Worm (Caenorhabditis elegans) whole organism, young adult: ENCODE measurements around the gene C01B9.4.

ENCODE experiments used
- B0261.1 ChIP-seq: sonication (generic microtip); optimal IDR thresholded peaks from 2 replicates; lab custom pipeline; 2016; ENCODE audit warnings: mild to moderate bottlenecking, missing genetic modification characterization, moderate library complexity, missing compliant biosample characterization
- B0336.3 ChIP-seq: fragments of 200-800 bp; sonication (Bioruptor generic); IDR thresholded peaks from 2 replicates; pipeline ENCODE4 v1.3.6; 2022; ENCODE audit warnings: missing genetic modification characterization, missing compliant biosample characterization
- D2030.7 ChIP-seq: fragments of 200-800 bp; sonication (Bioruptor generic); IDR thresholded peaks from 2 replicates; pipeline ENCODE4 v1.3.6; 2022; ENCODE audit warnings: missing genetic modification reagents, missing genetic modification characterization, missing compliant biosample characterization
- F10E7.11 ChIP-seq: sonication (generic microtip); optimal IDR thresholded peaks from 2 replicates; lab custom pipeline; 2017; ENCODE audit warnings: mild to moderate bottlenecking, missing genetic modification characterization, moderate library complexity, missing compliant biosample characterization
- F23B12.7 ChIP-seq: sonication (generic microtip); optimal IDR thresholded peaks from 2 replicates; lab custom pipeline; 2017; ENCODE audit warnings: missing genetic modification characterization, mild to moderate bottlenecking, missing compliant biosample characterization, antibody characterized with exemption, moderate library complexity; ENCODE audit not compliant: insufficient read depth
- F37B4.10 ChIP-seq: fragments of 200-800 bp; sonication (Bioruptor generic); IDR thresholded peaks from 2 replicates; pipeline ENCODE4 v1.3.6; 2022; ENCODE audit warnings: missing genetic modification characterization, missing compliant biosample characterization
- F39B2.1 ChIP-seq: fragments of 200-800 bp; sonication (Bioruptor generic); IDR thresholded peaks from 2 replicates; pipeline ENCODE4 v1.3.6; 2022; ENCODE audit warnings: missing genetic modification reagents, missing genetic modification characterization, missing compliant biosample characterization
- F49E8.2 ChIP-seq: sonication (generic microtip); optimal IDR thresholded peaks from 3 replicates; lab custom pipeline; 2017; ENCODE audit warnings: missing genetic modification characterization, mild to moderate bottlenecking, missing compliant biosample characterization, antibody characterized with exemption, moderate library complexity; ENCODE audit not compliant: insufficient read depth
- F52B5.7 ChIP-seq: sonication (generic microtip); optimal IDR thresholded peaks from 2 replicates; lab custom pipeline; 2016; ENCODE audit warnings: mild to moderate bottlenecking, missing genetic modification characterization, missing compliant biosample characterization
- F57A8.1 ChIP-seq: fragments of 200-800 bp; sonication (Bioruptor generic); optimal IDR thresholded peaks from 2 replicates; lab custom pipeline; 2018; ENCODE audit warnings: mild to moderate bottlenecking, missing genetic modification characterization, moderate library complexity, missing compliant biosample characterization
- K11D2.4 ChIP-seq: fragments of 200-800 bp; sonication (Bioruptor generic); IDR thresholded peaks from 2 replicates; pipeline ENCODE4 v1.3.6; 2022; ENCODE audit warnings: missing genetic modification reagents, missing genetic modification characterization, missing compliant biosample characterization
- K12H6.12 ChIP-seq: fragments of 200-800 bp; sonication (Bioruptor generic); optimal IDR thresholded peaks from 2 replicates; lab custom pipeline; 2018; ENCODE audit warnings: mild to moderate bottlenecking, missing genetic modification characterization, missing compliant biosample characterization
- T07F8.4 ChIP-seq: sonication (generic microtip); optimal IDR thresholded peaks from 2 replicates; lab custom pipeline; 2016; ENCODE audit warnings: mild to moderate bottlenecking, missing genetic modification characterization, moderate library complexity, missing compliant biosample characterization
- Y53G8AR.9 ChIP-seq: fragments of 200-800 bp; sonication (Bioruptor generic); conservative IDR thresholded peaks from 2 replicates; pipeline ENCODE4 v1.3.6; 2022; ENCODE audit warnings: missing genetic modification reagents, missing genetic modification characterization, missing compliant biosample characterization
- Y56A3A.18 ChIP-seq: fragments of 200-800 bp; sonication (Bioruptor generic); IDR thresholded peaks from 2 replicates; pipeline ENCODE4 v1.3.6; 2022; ENCODE audit warnings: missing genetic modification reagents, missing genetic modification characterization, missing compliant biosample characterization
- Y67H2A.10 ChIP-seq: fragments of 200-800 bp; sonication (Bioruptor generic); conservative IDR thresholded peaks from 2 replicates; pipeline ENCODE4 v1.3.6; 2022; ENCODE audit warnings: missing genetic modification reagents, missing genetic modification characterization, missing compliant biosample characterization
- Y95B8A.8 ChIP-seq: fragments of 200-800 bp; sonication (Bioruptor generic); IDR thresholded peaks from 2 replicates; pipeline ENCODE4 v1.3.6; 2022; ENCODE audit warnings: missing genetic modification reagents, missing genetic modification characterization, missing compliant biosample characterization
- akir-1 ChIP-seq: fragments of 200-800 bp; sonication (Bioruptor generic); optimal IDR thresholded peaks from 2 replicates; lab custom pipeline; 2018; ENCODE audit warnings: mild to moderate bottlenecking, missing genetic modification characterization, moderate library complexity, missing compliant biosample characterization
- atf-7 ChIP-seq: sonication (generic microtip); optimal IDR thresholded peaks from 2 replicates; lab custom pipeline; 2017; ENCODE audit warnings: mild to moderate bottlenecking, missing genetic modification characterization, missing compliant biosample characterization
- athp-1 ChIP-seq: sonication (generic microtip); optimal IDR thresholded peaks from 2 replicates; lab custom pipeline; 2017; ENCODE audit warnings: mild to moderate bottlenecking, missing genetic modification characterization, missing compliant biosample characterization
- attf-6 ChIP-seq: fragments of 200-800 bp; sonication (Bioruptor generic); IDR thresholded peaks from 2 replicates; pipeline ENCODE4 v1.3.6; 2022; ENCODE audit warnings: missing genetic modification reagents, missing genetic modification characterization, missing compliant biosample characterization
- bed-1 ChIP-seq: fragments of 200-800 bp; sonication (Bioruptor generic); IDR thresholded peaks from 2 replicates; pipeline ENCODE4 v1.3.6; 2022; ENCODE audit warnings: missing genetic modification reagents, missing genetic modification characterization, missing compliant biosample characterization
- cebp-1 ChIP-seq, 2 experiments: fragments of 200-800 bp in 1 of 2; sonication (Bioruptor generic) in 1 of 2; sonication (generic microtip) in 1 of 2; IDR thresholded peaks in 1 of 2; optimal IDR thresholded peaks in 1 of 2; 2 replicates each; pipeline versions ENCODE4 v1.3.6 to Lab custom; 2017 to 2022; ENCODE audit warnings: missing compliant biosample characterization in 2 of 2, missing genetic modification characterization in 2 of 2, mild to moderate bottlenecking in 1 of 2, missing genetic modification reagents in 1 of 2, moderate library complexity in 1 of 2
- ceh-100 ChIP-seq: fragments of 200-800 bp; sonication (Bioruptor generic); IDR thresholded peaks from 2 replicates; pipeline ENCODE4 v1.3.6; 2022; ENCODE audit warnings: missing genetic modification reagents, missing genetic modification characterization, missing compliant biosample characterization
- dox-1 ChIP-seq: fragments of 200-800 bp; sonication (Bioruptor generic); IDR thresholded peaks from 2 replicates; pipeline ENCODE4 v1.3.6; 2022; ENCODE audit warnings: missing genetic modification reagents, missing genetic modification characterization, missing compliant biosample characterization
- dpl-1 ChIP-seq: fragments of 150-350 bp; optimal IDR thresholded peaks from 2 replicates; lab custom pipeline; 2014; ENCODE audit warnings: missing biosample characterization, missing genetic modification reagents, missing genetic modification characterization
- efl-1 ChIP-seq: fragments of 150-350 bp; optimal IDR thresholded peaks from 2 replicates; lab custom pipeline; 2014; ENCODE audit warnings: missing biosample characterization, missing genetic modification reagents, missing genetic modification characterization
- fkh-3 ChIP-seq: sonication (generic microtip); optimal IDR thresholded peaks from 2 replicates; lab custom pipeline; 2016; ENCODE audit warnings: mild to moderate bottlenecking, missing genetic modification characterization, missing compliant biosample characterization
- him-1 ChIP-seq: sonication (generic microtip); optimal IDR thresholded peaks from 2 replicates; lab custom pipeline; 2016; ENCODE audit warnings: missing genotype, missing genetic modification reagents, missing genetic modification characterization, missing compliant biosample characterization
- hmg-1.2 ChIP-seq: fragments of 200-800 bp; sonication (Bioruptor generic); IDR thresholded peaks from 2 replicates; pipeline ENCODE4 v1.3.6; 2022; ENCODE audit warnings: missing genetic modification reagents, missing genetic modification characterization, missing compliant biosample characterization
- hrde-1 ChIP-seq: sonication (generic microtip); optimal IDR thresholded peaks from 2 replicates; lab custom pipeline; 2016; ENCODE audit warnings: missing genetic modification characterization, mild to moderate bottlenecking, missing compliant biosample characterization, moderate library complexity, missing genotype, missing genetic modification reagents, borderline replicate concordance
- lin-26 ChIP-seq: fragments of 200-800 bp; sonication (Bioruptor generic); IDR thresholded peaks from 2 replicates; pipeline ENCODE4 v1.3.6; 2022; ENCODE audit warnings: missing genetic modification reagents, missing genetic modification characterization, missing compliant biosample characterization
- lsl-1 ChIP-seq: fragments of 200-800 bp; sonication (Bioruptor generic); optimal IDR thresholded peaks from 2 replicates; lab custom pipeline; 2018; ENCODE audit warnings: mild to moderate bottlenecking, missing genetic modification characterization, moderate library complexity, missing compliant biosample characterization
- madf-3 ChIP-seq: fragments of 200-800 bp; sonication (Bioruptor generic); IDR thresholded peaks from 2 replicates; pipeline ENCODE4 v1.3.6; 2022; ENCODE audit warnings: missing genetic modification reagents, missing genetic modification characterization, missing compliant biosample characterization
- madf-6 ChIP-seq: fragments of 200-800 bp; sonication (Bioruptor generic); IDR thresholded peaks from 2 replicates; pipeline ENCODE4 v1.3.6; 2022; ENCODE audit warnings: missing genetic modification reagents, missing genetic modification characterization, missing compliant biosample characterization
- madf-8 ChIP-seq: fragments of 200-800 bp; sonication (Bioruptor generic); conservative IDR thresholded peaks from 2 replicates; pipeline ENCODE4 v1.3.6; 2022; ENCODE audit warnings: missing genetic modification reagents, missing genetic modification characterization, missing compliant biosample characterization
- mcd-1 ChIP-seq: fragments of 200-800 bp; sonication (Bioruptor generic); IDR thresholded peaks from 2 replicates; pipeline ENCODE4 v1.3.6; 2022; ENCODE audit warnings: missing genetic modification reagents, missing genetic modification characterization, missing compliant biosample characterization
- mes-4 ChIP-seq: sonication (generic microtip); optimal IDR thresholded peaks from 2 replicates; lab custom pipeline; 2016; ENCODE audit warnings: missing genotype, missing genetic modification characterization, missing compliant biosample characterization
- mxl-1 ChIP-seq: sonication (generic microtip); optimal IDR thresholded peaks from 2 replicates; lab custom pipeline; 2016; ENCODE audit warnings: missing genetic modification characterization, missing compliant biosample characterization
- nfya-1 ChIP-seq: sonication (generic microtip); optimal IDR thresholded peaks from 2 replicates; lab custom pipeline; 2017; ENCODE audit warnings: antibody characterized with exemption, missing compliant biosample characterization, missing genetic modification characterization, borderline replicate concordance; ENCODE audit not compliant: insufficient read depth
- nhr-27 ChIP-seq: fragments of 200-800 bp; sonication (Bioruptor generic); optimal IDR thresholded peaks from 2 replicates; lab custom pipeline; 2018; ENCODE audit warnings: mild to moderate bottlenecking, missing genetic modification characterization, moderate library complexity, missing compliant biosample characterization
- nhr-90 ChIP-seq: sonication (generic microtip); optimal IDR thresholded peaks from 2 replicates; lab custom pipeline; 2016; ENCODE audit warnings: missing genotype, mild to moderate bottlenecking, missing genetic modification characterization, missing compliant biosample characterization
- rpc-1 ChIP-seq, 2 experiments: fragments of 150-350 bp in 1 of 2; sonication (generic microtip) in 1 of 2; optimal IDR thresholded peaks; 2 replicates each; lab custom pipeline; 2014 to 2018; ENCODE audit warnings: missing biosample characterization in 1 of 2, missing genetic modification characterization in 1 of 2, missing genetic modification reagents in 1 of 2, missing genotype in 1 of 2
- tbp1 ChIP-seq: fragments of 200-800 bp; sonication (Bioruptor generic); optimal IDR thresholded peaks from 2 replicates; lab custom pipeline; 2018; ENCODE audit warnings: mild to moderate bottlenecking, missing genetic modification characterization, missing compliant biosample characterization
- unc-130 ChIP-seq: sonication (generic microtip); optimal IDR thresholded peaks from 2 replicates; lab custom pipeline; 2016; ENCODE audit warnings: missing genetic modification reagents, missing genetic modification characterization, missing compliant biosample characterization
- ztf-18 ChIP-seq: sonication (generic microtip); optimal IDR thresholded peaks from 2 replicates; lab custom pipeline; 2016; ENCODE audit warnings: missing genotype, mild to moderate bottlenecking, missing genetic modification characterization, missing compliant biosample characterization
- ztf-6 ChIP-seq: fragments of 200-800 bp; sonication (Bioruptor generic); IDR thresholded peaks from 2 replicates; pipeline ENCODE4 v1.3.6; 2022; ENCODE audit warnings: missing genetic modification reagents, missing genetic modification characterization, missing compliant biosample characterization

C01B9.4 gene

DNA sequence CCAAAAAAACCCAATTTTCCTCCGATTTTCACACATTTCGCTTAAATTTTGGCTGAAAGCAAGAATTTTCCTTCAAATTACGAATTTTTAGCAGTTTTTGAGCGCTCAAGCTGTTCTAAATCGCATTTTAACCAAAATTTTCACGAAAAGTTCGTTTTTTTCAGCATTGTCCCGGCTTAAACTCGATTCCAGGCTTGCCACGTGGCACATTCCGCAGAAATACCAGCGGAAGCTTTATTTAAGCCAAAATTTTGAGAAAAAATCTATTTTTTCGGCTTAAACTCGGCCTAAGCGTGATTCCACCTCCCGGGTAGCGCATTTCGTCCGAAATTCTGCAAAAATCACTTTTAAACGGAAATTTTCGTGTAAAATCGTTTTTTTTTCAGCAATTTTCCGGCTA lies 60.0 kb downstream of the C01B9.4 start:
- peak; percentile 25 for TF ChIP-seq athp-1 (tag; lab: Kevin White, UChicago)
- TF ChIP-seq hmg-1.2 (GFP tag; lab: Robert Waterston, UW), result peak; percentile 14; the same call in 1 of the 2 replicates
- no peak for TF ChIP-seq mes-4
- TF ChIP-seq F10E7.11, result no peak
- TF ChIP-seq nhr-90 (tag; lab: Kevin White, UChicago), result no peak
- TF ChIP-seq madf-8 (GFP tag; lab: Robert Waterston, UW), result no peak
- TF ChIP-seq lin-26 (GFP tag; lab: Robert Waterston, UW), result no peak
- peak; percentile 53; the same call in 1 of the 2 replicates for TF ChIP-seq B0336.3
- no peak for TF ChIP-seq him-1
- no peak for TF ChIP-seq K12H6.12 (tag; lab: Kevin White, UChicago)
- TF ChIP-seq hrde-1, result no peak
- TF ChIP-seq mcd-1, result 0 out of 2 replicates have a peak, but pooled peaks have one; percentile 17
- TF ChIP-seq rpc-1 (optimal IDR thresholded peaks at IDR 0.05; lab: Kevin White, UChicago), result no peak
- no peak for TF ChIP-seq rpc-1 (tag; optimal IDR thresholded peaks at IDR 0.05; lab: Kevin White, UChicago)
- TF ChIP-seq Y67H2A.10, result no peak
- no peak for TF ChIP-seq K11D2.4 (GFP tag; lab: Robert Waterston, UW)
- TF ChIP-seq cebp-1 (GFP tag; IDR thresholded peaks at IDR 0.05; lab: Robert Waterston, UW), result no peak
- peak; percentile 24 for TF ChIP-seq cebp-1 (tag; optimal IDR thresholded peaks at IDR 0.05; lab: Kevin White, UChicago)
- no peak for TF ChIP-seq atf-7 (tag; lab: Kevin White, UChicago)
- TF ChIP-seq nhr-27 (tag; lab: Kevin White, UChicago), result no peak
- no peak for TF ChIP-seq madf-3 (GFP tag; lab: Robert Waterston, UW)
- peak; percentile 71; the same call in 1 of the 2 replicates for TF ChIP-seq Y95B8A.8 (GFP tag; lab: Robert Waterston, UW)
- TF ChIP-seq F49E8.2 (tag; lab: Kevin White, UChicago), result no peak
- no peak for TF ChIP-seq akir-1 (GFP tag; lab: Kevin White, UChicago)
- TF ChIP-seq fkh-3 (tag; lab: Kevin White, UChicago), result no peak
- no peak for TF ChIP-seq unc-130 (GFP tag; lab: Kevin White, UChicago)
- TF ChIP-seq F57A8.1 (GFP tag; lab: Kevin White, UChicago), result no peak
- peak; percentile 22 for TF ChIP-seq F23B12.7
- TF ChIP-seq tbp1 (GFP tag; lab: Kevin White, UChicago), result no peak
- TF ChIP-seq F39B2.1 (GFP tag; lab: Robert Waterston, UW), result no peak
- TF ChIP-seq ceh-100 (GFP tag; lab: Robert Waterston, UW), result peak; percentile 29; the same call in 1 of the 2 replicates
- TF ChIP-seq D2030.7, result no peak
- no peak for TF ChIP-seq bed-1 (GFP tag; lab: Robert Waterston, UW)
- no peak for TF ChIP-seq dpl-1
- TF ChIP-seq lsl-1 (GFP tag; lab: Kevin White, UChicago), result peak; percentile 42
- TF ChIP-seq T07F8.4 (tag; lab: Kevin White, UChicago), result no peak
- peak; percentile 4 for TF ChIP-seq efl-1 (GFP tag; lab: Kevin White, UChicago)
- no peak for TF ChIP-seq ztf-6 (GFP tag; lab: Robert Waterston, UW)
- TF ChIP-seq F52B5.7, result no peak
- no peak for TF ChIP-seq Y56A3A.18 (GFP tag; lab: Robert Waterston, UW)
- TF ChIP-seq mxl-1, result no peak
- TF ChIP-seq dox-1 (GFP tag; lab: Robert Waterston, UW), result 0 out of 2 replicates have a peak, but pooled peaks have one; percentile 8
- TF ChIP-seq nfya-1 (tag; lab: Kevin White, UChicago), result no peak
- peak; percentile 38; the same call in 1 of the 2 replicates for TF ChIP-seq madf-6 (GFP tag; lab: Robert Waterston, UW)
- no peak for TF ChIP-seq ztf-18 (tag; lab: Kevin White, UChicago)
- TF ChIP-seq Y53G8AR.9 (GFP tag; lab: Robert Waterston, UW), result no peak
- 0 out of 2 replicates have a peak, but pooled peaks have one; percentile 15 for TF ChIP-seq attf-6 (GFP tag; lab: Robert Waterston, UW)
- TF ChIP-seq F37B4.10 (GFP tag; lab: Robert Waterston, UW), result no peak
- no peak for TF ChIP-seq B0261.1 (tag; lab: Kevin White, UChicago)
